Worm (Caenorhabditis elegans): ENCODE results near the gene F54C9.7.

Gene F54C9.7

ce11 chrII:8593840-8594625 is 20.9 kb downstream of the F54C9.7 start, which contains the start of gene aptf-3:
TSS of gene aptf-3 (plus strand) at chrII:8594190.
- TF ChIP-seq nhr-2 (tag; optimal IDR thresholded peaks at IDR 0.05) = no peak
- no peak for TF ChIP-seq lsy-2 (tag; optimal IDR thresholded peaks at IDR 0.05)
- no peak for TF ChIP-seq nhr-12 (tag; optimal IDR thresholded peaks at IDR 0.05)
- no peak for TF ChIP-seq flh-1 (GFP tag; optimal IDR thresholded peaks at IDR 0.05)
- TF ChIP-seq bed-3 (GFP tag; optimal IDR thresholded peaks at IDR 0.05) = no peak
- no peak for TF ChIP-seq hlh-1 (tag; optimal IDR thresholded peaks at IDR 0.05)
- no peak for TF ChIP-seq sem-2 (GFP tag; optimal IDR thresholded peaks at IDR 0.05)
- TF ChIP-seq nhr-76 (tag; optimal IDR thresholded peaks at IDR 0.05) = no peak
- no peak for TF ChIP-seq ces-1 (GFP tag; optimal IDR thresholded peaks at IDR 0.05)
- TF ChIP-seq unc-39 (tag; optimal IDR thresholded peaks at IDR 0.05) = no peak
- no peak for TF ChIP-seq elt-3 (tag; optimal IDR thresholded peaks at IDR 0.05)
- TF ChIP-seq ceh-39 (tag; optimal IDR thresholded peaks at IDR 0.05) = no peak

- TF ChIP-seq drap-1 (GFP tag; optimal IDR thresholded peaks at IDR 0.05) = no peak
- no peak for TF ChIP-seq sptf-1 (tag; optimal IDR thresholded peaks at IDR 0.05)
- no peak for TF ChIP-seq ces-1 (GFP tag; optimal IDR thresholded peaks at IDR 0.05)
- TF ChIP-seq lsy-2 (tag; optimal IDR thresholded peaks at IDR 0.05) = no peak
- no peak for TF ChIP-seq flh-1 (GFP tag; optimal IDR thresholded peaks at IDR 0.05)
- TF ChIP-seq lin-13 (tag; optimal IDR thresholded peaks at IDR 0.05) = no peak
- TF ChIP-seq elt-1 (tag; optimal IDR thresholded peaks at IDR 0.05; ENCODE audit: borderline replicate concordance, insufficient read depth) = no peak
- no peak for TF ChIP-seq mep-1 (tag; optimal IDR thresholded peaks at IDR 0.05)
- TF ChIP-seq nhr-2 (tag; optimal IDR thresholded peaks at IDR 0.05) = no peak
- TF ChIP-seq unc-120 (tag; optimal IDR thresholded peaks at IDR 0.05; ENCODE audit: poor library complexity, severe bottlenecking) = no peak
Measured at ce11 chrII:8599214-8599613, 26.1 kb downstream of the F54C9.7 start, which contains the start of gene F28C6.5. TSS of gene F28C6.5 (plus strand) at chrII:8599514.

DNA sequence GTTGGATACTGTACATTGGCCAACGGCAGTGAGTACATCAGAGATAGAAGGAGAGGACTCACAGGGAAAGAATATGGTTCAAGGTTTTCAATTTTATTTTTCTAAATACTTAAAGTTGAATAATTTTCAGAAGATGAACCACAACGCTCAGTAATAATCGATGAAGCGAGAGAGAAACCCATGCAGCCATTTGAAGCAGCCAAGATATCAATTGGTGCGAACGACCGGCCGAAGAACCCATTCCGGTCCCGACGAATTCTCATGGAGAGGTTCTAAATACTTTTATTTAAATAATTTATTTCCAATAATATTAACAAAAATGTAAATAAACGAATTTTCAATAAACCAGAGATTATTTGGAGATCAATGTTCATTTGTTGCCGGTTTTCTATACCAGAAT is 27.0 kb downstream of the F54C9.7 start, which contains the start of gene pigg-1:
Gene pigg-1, minus strand, starts transcription at position 101 of the 400 bp plus-strand sequence.
- TF ChIP-seq mls-2 (tag; optimal IDR thresholded peaks at IDR 0.05) (no peak), tbx-8 (GFP tag; optimal IDR thresholded peaks at IDR 0.05) (no peak), bed-3 (GFP tag; optimal IDR thresholded peaks at IDR 0.05) (no peak), mab-5 (tag; optimal IDR thresholded peaks at IDR 0.05) (no peak), blmp-1 (tag; optimal IDR thresholded peaks at IDR 0.05) (no peak), unc-120 (tag; optimal IDR thresholded peaks at IDR 0.05; ENCODE audit: poor library complexity, severe bottlenecking) (no peak), lsy-2 (tag; optimal IDR thresholded peaks at IDR 0.05) (no peak), zip-8 (tag; optimal IDR thresholded peaks at IDR 0.05) (no peak), unc-39 (tag; optimal IDR thresholded peaks at IDR 0.05) (no peak), nhr-237 (tag; optimal IDR thresholded peaks at IDR 0.05) (no peak), ceh-83 (GFP tag; optimal IDR thresholded peaks at IDR 0.05) (no peak), ztf-11 (tag; optimal IDR thresholded peaks at IDR 0.05) (no peak), nhr-12 (tag; optimal IDR thresholded peaks at IDR 0.05) (no peak)

DNA sequence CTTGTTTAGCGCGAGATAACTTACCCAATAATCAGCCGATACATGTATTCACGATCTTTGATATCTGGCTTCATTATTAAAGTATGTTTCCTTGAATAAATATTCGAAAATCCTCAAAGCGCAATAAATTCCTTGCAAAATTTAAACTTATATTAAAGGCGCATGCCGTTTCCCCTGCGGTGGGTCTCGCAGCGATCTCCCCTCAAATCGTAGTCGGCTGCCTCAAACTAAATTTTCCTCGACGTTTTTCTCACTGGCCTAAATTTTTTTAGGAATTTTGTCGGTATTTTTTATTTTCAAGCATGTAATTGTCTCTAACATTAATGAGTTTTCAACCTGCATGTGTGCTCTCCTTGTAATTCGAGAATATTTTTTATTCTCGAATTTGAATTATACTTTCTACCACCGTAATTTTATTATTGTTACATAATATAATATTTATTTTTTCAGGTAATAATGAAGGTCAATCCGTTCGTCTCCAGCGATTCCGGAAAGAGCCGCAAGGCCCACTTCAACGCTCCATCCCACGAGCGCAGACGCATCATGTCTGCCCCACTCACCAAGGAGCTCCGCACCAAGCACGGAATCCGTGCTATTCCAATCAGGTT is 29.3 kb downstream of the F54C9.7 start, which contains the start of the genes cpf-1 and rpl-26:
Gene cpf-1, minus strand, starts transcription at position 104 of the 608 bp plus-strand sequence.
Gene rpl-26, plus strand, starts transcription at position 449 of the 608 bp plus-strand sequence.
- TF ChIP-seq ztf-11 (tag; optimal IDR thresholded peaks at IDR 0.05) (no peak), nhr-237 (tag; optimal IDR thresholded peaks at IDR 0.05) (peak; percentile 54), ceh-43 (GFP tag; optimal IDR thresholded peaks at IDR 0.05) (no peak), ceh-39 (tag; optimal IDR thresholded peaks at IDR 0.05) (peak; percentile 7), pha-4 (tag; optimal IDR thresholded peaks at IDR 0.05) (peak; percentile 32), hlh-1 (tag; optimal IDR thresholded peaks at IDR 0.05) (peak; percentile 1), mep-1 (tag; optimal IDR thresholded peaks at IDR 0.05) (peak; percentile 74), lsy-2 (tag; optimal IDR thresholded peaks at IDR 0.05) (peak; percentile 78), ces-1 (GFP tag; optimal IDR thresholded peaks at IDR 0.05) (peak; percentile 49)
